Fruit fly (Drosophila melanogaster) whole organism, embryonic: ENCODE results near the gene CG17028.

Experiments
- ATbp ChIP-seq: fragments of 200-800 bp; sonication (Bioruptor generic); optimal IDR thresholded peaks from 2 replicates; lab custom pipeline; 2017; ENCODE audit warnings: missing biosample characterization, mild to moderate bottlenecking, missing genetic modification characterization, missing genetic modification reagents
- CG10267 ChIP-seq: fragments of 200-800 bp; sonication (Bioruptor generic); optimal IDR thresholded peaks from 2 replicates; lab custom pipeline; 2018; ENCODE audit warnings: missing biosample characterization, mild to moderate bottlenecking, missing genetic modification characterization, moderate library complexity
- CG10462 ChIP-seq: fragments of 200-800 bp; sonication (Bioruptor generic); optimal IDR thresholded peaks from 2 replicates; lab custom pipeline; 2016; ENCODE audit warnings: missing biosample characterization, missing genetic modification characterization
- CG10959 ChIP-seq: fragments of 200-800 bp; sonication (Bioruptor generic); IDR thresholded peaks from 2 replicates; pipeline ENCODE4 v1.3.6; 2022; ENCODE audit warnings: missing biosample characterization, missing genetic modification characterization
- CG11504 ChIP-seq: fragments of 200-800 bp; sonication (Bioruptor generic); optimal IDR thresholded peaks from 3 replicates; lab custom pipeline; 2019; ENCODE audit warnings: missing biosample characterization, mild to moderate bottlenecking, missing genetic modification characterization, moderate library complexity
- CG11723 ChIP-seq: fragments of 200-800 bp; sonication (Bioruptor generic); optimal IDR thresholded peaks from 2 replicates; lab custom pipeline; 2017; ENCODE audit warnings: missing biosample characterization, mild to moderate bottlenecking, missing genetic modification characterization
- CG12299 ChIP-seq: fragments of 200-800 bp; sonication (Bioruptor generic); optimal IDR thresholded peaks from 2 replicates; lab custom pipeline; 2018; ENCODE audit warnings: missing biosample characterization, mild to moderate bottlenecking, missing genetic modification characterization
- CG12391 ChIP-seq: fragments of 200-800 bp; sonication (Bioruptor generic); optimal IDR thresholded peaks from 3 replicates; lab custom pipeline; 2018; ENCODE audit warnings: missing biosample characterization, mild to moderate bottlenecking, missing genetic modification characterization, moderate library complexity
- CG13424 ChIP-seq: fragments of 200-800 bp; sonication (Bioruptor generic); optimal IDR thresholded peaks from 2 replicates; lab custom pipeline; 2019; ENCODE audit warnings: missing biosample characterization, mild to moderate bottlenecking, missing genetic modification characterization, moderate library complexity
- CG14667 ChIP-seq: fragments of 200-800 bp; sonication (Bioruptor generic); IDR thresholded peaks from 2 replicates; pipeline ENCODE4 v1.3.6; 2022; ENCODE audit warnings: missing biosample characterization, missing genetic modification characterization
- CG17385 ChIP-seq: fragments of 200-800 bp; sonication (Bioruptor generic); optimal IDR thresholded peaks from 3 replicates; lab custom pipeline; 2018; ENCODE audit warnings: missing biosample characterization, mild to moderate bottlenecking, missing genetic modification characterization
- CG17802 ChIP-seq: fragments of 200-800 bp; sonication (Bioruptor generic); optimal IDR thresholded peaks from 2 replicates; lab custom pipeline; 2018; ENCODE audit warnings: missing biosample characterization, mild to moderate bottlenecking, missing genetic modification characterization, moderate library complexity
- CG30431 ChIP-seq: fragments of 200-800 bp; sonication (Bioruptor generic); optimal IDR thresholded peaks from 2 replicates; lab custom pipeline; 2017; ENCODE audit warnings: missing biosample characterization, missing genetic modification characterization
- CG31388 ChIP-seq: fragments of 200-800 bp; sonication (Bioruptor generic); optimal IDR thresholded peaks from 2 replicates; lab custom pipeline; 2016; ENCODE audit warnings: missing biosample characterization, missing genetic modification characterization
- CG31441 ChIP-seq: fragments of 200-800 bp; sonication (Bioruptor generic); IDR thresholded peaks from 2 replicates; pipeline ENCODE4 v1.3.6; 2022; ENCODE audit warnings: missing biosample characterization, missing genetic modification characterization
- CG32767 ChIP-seq: fragments of 200-800 bp; sonication (Bioruptor generic); IDR thresholded peaks from 2 replicates; pipeline ENCODE4 v1.3.6; 2022; ENCODE audit warnings: missing biosample characterization, missing genetic modification characterization
- CG32772 ChIP-seq: fragments of 200-800 bp; sonication (Bioruptor generic); IDR thresholded peaks from 2 replicates; pipeline ENCODE4 v1.3.6; 2022; ENCODE audit warnings: missing biosample characterization, missing genetic modification characterization
- CG4282 ChIP-seq: fragments of 200-800 bp; sonication (Bioruptor generic); optimal IDR thresholded peaks from 2 replicates; lab custom pipeline; 2016; ENCODE audit warnings: missing biosample characterization, missing genetic modification characterization
- CG4707 ChIP-seq: fragments of 200-800 bp; sonication (Bioruptor generic); optimal IDR thresholded peaks from 2 replicates; lab custom pipeline; 2018; ENCODE audit warnings: missing biosample characterization, mild to moderate bottlenecking, missing genetic modification characterization, moderate library complexity
- CG5953 ChIP-seq: fragments of 200-800 bp; sonication (Bioruptor generic); IDR thresholded peaks from 2 replicates; pipeline ENCODE4 v1.3.6; 2022; ENCODE audit warnings: missing biosample characterization, missing genetic modification characterization
- CG7372 ChIP-seq: fragments of 200-800 bp; sonication (Bioruptor generic); IDR thresholded peaks from 2 replicates; pipeline ENCODE4 v1.3.6; 2022; ENCODE audit warnings: missing biosample characterization, missing genetic modification characterization
- CG8359 ChIP-seq: fragments of 200-800 bp; sonication (Bioruptor generic); optimal IDR thresholded peaks from 2 replicates; lab custom pipeline; 2017; ENCODE audit warnings: missing biosample characterization, mild to moderate bottlenecking, missing genetic modification characterization, borderline replicate concordance
- CG8765 ChIP-seq: fragments of 200-800 bp; sonication (Bioruptor generic); IDR thresholded peaks from 2 replicates; pipeline ENCODE4 v1.3.6; 2022; ENCODE audit warnings: missing biosample characterization, missing genetic modification characterization
- CG9437 ChIP-seq: fragments of 200-800 bp; sonication (Bioruptor generic); optimal IDR thresholded peaks from 2 replicates; lab custom pipeline; 2018; ENCODE audit warnings: missing biosample characterization, mild to moderate bottlenecking, missing genetic modification characterization
- Camta ChIP-seq: fragments of 200-800 bp; sonication (Bioruptor generic); optimal IDR thresholded peaks from 2 replicates; lab custom pipeline; 2016; ENCODE audit warnings: missing biosample characterization, missing genetic modification characterization
- CoRest ChIP-seq: fragments of 200-800 bp; sonication (Bioruptor generic); optimal IDR thresholded peaks from 3 replicates; lab custom pipeline; 2018; ENCODE audit warnings: missing biosample characterization, mild to moderate bottlenecking, missing genetic modification characterization, moderate library complexity
- Ets65A ChIP-seq: fragments of 200-800 bp; sonication (Bioruptor generic); peaks from one replicate; lab custom pipeline; 2016; ENCODE audit warnings: missing biosample characterization, missing genetic modification characterization
- Fer1 ChIP-seq: fragments of 200-800 bp; sonication (Bioruptor generic); optimal IDR thresholded peaks from 2 replicates; lab custom pipeline; 2017; ENCODE audit warnings: missing biosample characterization, mild to moderate bottlenecking, missing genetic modification characterization
- Jarid2 ChIP-seq: fragments of 200-800 bp; sonication (Bioruptor generic); optimal IDR thresholded peaks from 3 replicates; lab custom pipeline; 2017; ENCODE audit warnings: mild to moderate bottlenecking, missing biosample characterization, missing genetic modification reagents, missing genetic modification characterization
- NFAT ChIP-seq: fragments of 200-800 bp; sonication (Bioruptor generic); IDR thresholded peaks from 2 replicates; pipeline ENCODE4 v1.3.6; 2022; ENCODE audit warnings: missing biosample characterization, missing genetic modification characterization
- Oli ChIP-seq: fragments of 200-800 bp; sonication (Bioruptor generic); optimal IDR thresholded peaks from 2 replicates; lab custom pipeline; 2018; ENCODE audit warnings: missing biosample characterization, mild to moderate bottlenecking, missing genetic modification characterization, moderate library complexity
- Optix ChIP-seq: fragments of 200-800 bp; sonication (Bioruptor generic); IDR thresholded peaks from 3 replicates; pipeline ENCODE4 v1.3.6; 2022; ENCODE audit warnings: missing biosample characterization, missing genetic modification characterization
- ab ChIP-seq: fragments of 200-800 bp; sonication (Bioruptor generic); optimal IDR thresholded peaks from 2 replicates; lab custom pipeline; 2016; ENCODE audit warnings: missing biosample characterization, missing genetic modification characterization
- ara ChIP-seq: fragments of 200-800 bp; sonication (Bioruptor generic); IDR thresholded peaks from 2 replicates; pipeline ENCODE4 v1.3.6; 2022; ENCODE audit warnings: missing biosample characterization, missing genetic modification characterization
- bbx ChIP-seq: fragments of 200-800 bp; sonication (Bioruptor generic); IDR thresholded peaks from 2 replicates; pipeline ENCODE4 v1.3.6; 2022; ENCODE audit warnings: missing biosample characterization, missing genetic modification characterization; ENCODE audit not compliant: partially characterized antibody
- btn ChIP-seq: fragments of 200-800 bp; sonication (Bioruptor generic); optimal IDR thresholded peaks from 2 replicates; lab custom pipeline; 2016; ENCODE audit warnings: missing biosample characterization, missing genetic modification characterization
- dm ChIP-seq: fragments of 200-800 bp; sonication (Bioruptor generic); optimal IDR thresholded peaks from 3 replicates; lab custom pipeline; 2016; ENCODE audit warnings: missing biosample characterization, missing genetic modification characterization
- dpn ChIP-seq, 2 experiments: fragments of 200-800 bp; sonication (Bioruptor generic); optimal IDR thresholded peaks; 3 replicates each; lab custom pipeline; 2016; ENCODE audit warnings: missing biosample characterization in 2 of 2, missing genetic modification characterization in 2 of 2
- ems ChIP-seq: fragments of 200-800 bp; sonication (Bioruptor generic); optimal IDR thresholded peaks from 3 replicates; lab custom pipeline; 2016; ENCODE audit warnings: missing biosample characterization, missing genetic modification characterization
- gsb ChIP-seq: fragments of 200-800 bp; sonication (Bioruptor generic); IDR thresholded peaks from 2 replicates; pipeline ENCODE4 v1.3.6; 2022; ENCODE audit warnings: missing biosample characterization, missing genetic modification characterization
- lab ChIP-seq: fragments of 200-800 bp; sonication (Bioruptor generic); optimal IDR thresholded peaks from 3 replicates; lab custom pipeline; 2017; ENCODE audit warnings: missing biosample characterization, missing genetic modification characterization, mild to moderate bottlenecking, moderate library complexity, missing genetic modification reagents
- lbe ChIP-seq: fragments of 200-800 bp; sonication (Bioruptor generic); optimal IDR thresholded peaks from 2 replicates; lab custom pipeline; 2016; ENCODE audit warnings: missing biosample characterization, mild to moderate bottlenecking, missing genetic modification characterization
- lov ChIP-seq, 2 experiments: fragments of 200-800 bp in 1 of 2; fragments of >200 bp in 1 of 2; sonication (Bioruptor generic) in 1 of 2; IDR thresholded peaks in 1 of 2; optimal IDR thresholded peaks in 1 of 2; 2 replicates in 1 of 2; 3 replicates in 1 of 2; pipeline versions ENCODE4 v1.3.6 to Lab custom; 2017 to 2022; ENCODE audit warnings: missing biosample characterization in 1 of 2, missing genetic modification characterization in 1 of 2
- nmo ChIP-seq: fragments of 200-800 bp; sonication (Bioruptor generic); optimal IDR thresholded peaks from 2 replicates; lab custom pipeline; 2018; ENCODE audit warnings: missing biosample characterization, mild to moderate bottlenecking, missing genetic modification characterization, moderate library complexity
- row ChIP-seq: fragments of 200-800 bp; sonication (Bioruptor generic); IDR thresholded peaks from 3 replicates; pipeline ENCODE4 v1.3.6; 2022; ENCODE audit warnings: missing biosample characterization, missing genetic modification characterization
- slou ChIP-seq: fragments of 200-800 bp; sonication (Bioruptor generic); optimal IDR thresholded peaks from 3 replicates; lab custom pipeline; 2016; ENCODE audit warnings: missing biosample characterization, missing genetic modification characterization
- slp2 ChIP-seq: fragments of 200-800 bp; sonication (Bioruptor generic); optimal IDR thresholded peaks from 2 replicates; lab custom pipeline; 2016; ENCODE audit warnings: missing biosample characterization, missing genetic modification characterization
- ssp ChIP-seq: fragments of 200-800 bp; sonication (Bioruptor generic); IDR thresholded peaks from 2 replicates; pipeline ENCODE4 v1.3.6; 2022; ENCODE audit warnings: missing biosample characterization, missing genetic modification characterization
- tap ChIP-seq: fragments of 200-800 bp; optimal IDR thresholded peaks from 3 replicates; lab custom pipeline; 2019; ENCODE audit warnings: missing biosample characterization, mild to moderate bottlenecking, missing genetic modification characterization, moderate library complexity
- unpg ChIP-seq: fragments of 200-800 bp; sonication (Bioruptor generic); optimal IDR thresholded peaks from 3 replicates; lab custom pipeline; 2018; ENCODE audit warnings: missing biosample characterization, mild to moderate bottlenecking, missing genetic modification characterization, moderate library complexity

Gene CG17028

dm6 chr3L:15940823-15941222, 37.5 kb upstream of the CG17028 start (continued):
- peak; percentile 38; the same call in 1 of the 2 replicates for TF ChIP-seq CG32767 (GFP tag; lab: Robert Waterston, UW)
- TF ChIP-seq Jarid2: no peak
- no peak for TF ChIP-seq dm (GFP tag; lab: Kevin White, UChicago)
- peak; percentile 57 for TF ChIP-seq CoRest (tag; lab: Kevin White, UChicago)
- TF ChIP-seq ATbp (GFP tag; lab: Kevin White, UChicago): peak; percentile 72
- TF ChIP-seq CG12391 (tag; lab: Kevin White, UChicago): peak; percentile 72
- 0 out of 2 replicates have a peak, but pooled peaks have one; percentile 35 for TF ChIP-seq gsb (GFP tag; lab: Robert Waterston, UW)
- TF ChIP-seq Oli (tag; lab: Kevin White, UChicago): peak; percentile 79
- no peak for TF ChIP-seq ab (GFP tag; lab: Kevin White, UChicago)
- TF ChIP-seq CG32772 (GFP tag; lab: Robert Waterston, UW): peak; percentile 60; the same call in 1 of the 2 replicates
- peak; percentile 69 for TF ChIP-seq lbe (GFP tag; lab: Kevin White, UChicago)
- peak; percentile 81 for TF ChIP-seq CG5953 (GFP tag; lab: Robert Waterston, UW)
- TF ChIP-seq tap (tag; lab: Kevin White, UChicago): peak; percentile 82
- TF ChIP-seq Ets65A (GFP tag; lab: Kevin White, UChicago): peak; percentile 94
- peak; percentile 75 for TF ChIP-seq CG31441 (GFP tag; lab: Robert Waterston, UW)
- TF ChIP-seq NFAT (GFP tag; lab: Robert Waterston, UW): 0 out of 2 replicates have a peak, but pooled peaks have one; percentile 17
- peak; percentile 41 for TF ChIP-seq CG9437 (GFP tag; lab: Kevin White, UChicago)
- peak; percentile 31 for TF ChIP-seq Fer1 (GFP tag; lab: Kevin White, UChicago)
- 0 out of 2 replicates have a peak, but pooled peaks have one; percentile 37 for TF ChIP-seq CG7372 (GFP tag; lab: Robert Waterston, UW)
- peak; percentile 76 for TF ChIP-seq CG11504 (tag; lab: Kevin White, UChicago)
- peak; percentile 65 for TF ChIP-seq CG17385 (GFP tag; lab: Kevin White, UChicago)
- peak; percentile 53 for TF ChIP-seq lab (GFP tag; lab: Kevin White, UChicago)
- peak; percentile 54 for TF ChIP-seq Camta (GFP tag; lab: Kevin White, UChicago)
- TF ChIP-seq CG4707 (GFP tag; lab: Kevin White, UChicago): peak; percentile 44
- TF ChIP-seq CG4282 (GFP tag; lab: Kevin White, UChicago): no peak
- TF ChIP-seq CG30431 (GFP tag; lab: Kevin White, UChicago): peak; percentile 30
- TF ChIP-seq CG14667 (GFP tag; lab: Robert Waterston, UW): peak; percentile 24; the same call in 1 of the 2 replicates
- TF ChIP-seq slou (GFP tag; lab: Kevin White, UChicago): no peak
- TF ChIP-seq row (GFP tag; lab: Robert Waterston, UW): peak; percentile 68
- peak; percentile 48 for TF ChIP-seq CG31388 (GFP tag; lab: Kevin White, UChicago)
- peak; percentile 61 for TF ChIP-seq unpg
- TF ChIP-seq CG8359 (GFP tag; lab: Kevin White, UChicago): peak; percentile 16
- no peak for TF ChIP-seq CG12299
- TF ChIP-seq CG17802 (tag; lab: Kevin White, UChicago): peak; percentile 4
- no peak for TF ChIP-seq CG8765 (GFP tag; lab: Robert Waterston, UW)
- TF ChIP-seq ara (GFP tag; lab: Robert Waterston, UW): peak; percentile 69
- TF ChIP-seq CG10959 (GFP tag; lab: Robert Waterston, UW): peak; percentile 32; the same call in 1 of the 2 replicates
- 0 out of 2 replicates have a peak, but pooled peaks have one; percentile 48 for TF ChIP-seq ssp (GFP tag; lab: Robert Waterston, UW)
- peak; percentile 26 for TF ChIP-seq CG10462 (GFP tag; lab: Kevin White, UChicago)
- no peak for TF ChIP-seq bbx (GFP tag; lab: Robert Waterston, UW)
- peak; percentile 26 for TF ChIP-seq slp2 (GFP tag; lab: Kevin White, UChicago)
- no peak for TF ChIP-seq lov (optimal IDR thresholded peaks at IDR 0.05; lab: Kevin White, UChicago)
- 0 out of 3 replicates have a peak, but pooled peaks have one; percentile 65 for TF ChIP-seq lov (GFP tag; IDR thresholded peaks at IDR 0.05; lab: Robert Waterston, UW)
- TF ChIP-seq dpn (GFP tag; optimal IDR thresholded peaks at IDR 0.05; lab: Kevin White, UChicago): peak; percentile 41 to 61
- peak; percentile 52 for TF ChIP-seq ems
- TF ChIP-seq Optix (GFP tag; lab: Robert Waterston, UW): peak; percentile 52; the same call in 1 of the 3 replicates
- TF ChIP-seq nmo (GFP tag; lab: Kevin White, UChicago): peak; percentile 80
- peak; percentile 80 for TF ChIP-seq CG13424
- peak; percentile 48 for TF ChIP-seq CG10267 (tag; lab: Kevin White, UChicago)
- peak; percentile 42 for TF ChIP-seq btn (GFP tag; lab: Kevin White, UChicago)
- peak; percentile 41 for TF ChIP-seq CG11723 (GFP tag; lab: Kevin White, UChicago)
